Worm (Caenorhabditis elegans) whole organism, L3 larva: Measurements from ENCODE around the gene F54D5.2.

Source experiments
- R02D3.7 ChIP-seq: fragments of 150-350 bp; optimal IDR thresholded peaks from 2 replicates; lab custom pipeline; 2014; ENCODE audit warnings: missing biosample characterization, missing genetic modification characterization
- aly-2 ChIP-seq: fragments of 150-350 bp; optimal IDR thresholded peaks from 2 replicates; lab custom pipeline; 2014; ENCODE audit warnings: missing biosample characterization, missing genetic modification characterization
- ama-1 ChIP-seq: fragments of 150-350 bp; optimal IDR thresholded peaks from 2 replicates; lab custom pipeline; 2018
- ceh-16 ChIP-seq: sonication (generic microtip); optimal IDR thresholded peaks from 2 replicates; lab custom pipeline; 2017; ENCODE audit warnings: missing biosample characterization, missing genetic modification characterization
- ceh-28 ChIP-seq: fragments of 150-350 bp; optimal IDR thresholded peaks from 2 replicates; lab custom pipeline; 2014; ENCODE audit warnings: missing biosample characterization, missing genetic modification reagents, missing genetic modification characterization
- ceh-82 ChIP-seq: fragments of 150-350 bp; optimal IDR thresholded peaks from 2 replicates; lab custom pipeline; 2014; ENCODE audit warnings: missing biosample characterization, missing genetic modification characterization
- ceh-9 ChIP-seq: sonication (generic microtip); optimal IDR thresholded peaks from 2 replicates; lab custom pipeline; 2018; ENCODE audit warnings: missing biosample characterization, missing genetic modification characterization
- egl-27 ChIP-seq: sonication (generic microtip); optimal IDR thresholded peaks from 4 replicates; lab custom pipeline; 2017; ENCODE audit warnings: missing biosample characterization, missing genetic modification reagents, missing genetic modification characterization
- egl-5 ChIP-seq: fragments of 150-350 bp; optimal IDR thresholded peaks from 2 replicates; lab custom pipeline; 2017; ENCODE audit warnings: missing biosample characterization, missing genetic modification reagents, missing genetic modification characterization, inconsistent platforms
- elt-1 ChIP-seq: fragments of 150-350 bp; optimal IDR thresholded peaks from 2 replicates; lab custom pipeline; 2014; ENCODE audit warnings: missing biosample characterization, missing genetic modification characterization
- elt-2 ChIP-seq: sonication (generic microtip); optimal IDR thresholded peaks from 2 replicates; lab custom pipeline; 2016; ENCODE audit warnings: missing genetic modification reagents, mild to moderate bottlenecking, missing genetic modification characterization, missing compliant biosample characterization
- eor-1 ChIP-seq, 2 experiments: fragments of 150-350 bp; optimal IDR thresholded peaks; 2 replicates each; lab custom pipeline; 2014 to 2018; ENCODE audit warnings: missing biosample characterization in 2 of 2, missing genetic modification characterization in 2 of 2
- fkh-10 ChIP-seq: sonication (generic microtip); optimal IDR thresholded peaks from 2 replicates; lab custom pipeline; 2017; ENCODE audit warnings: missing biosample characterization, missing genetic modification reagents, missing genetic modification characterization
- fkh-2 ChIP-seq: fragments of 150-350 bp; optimal IDR thresholded peaks from 2 replicates; lab custom pipeline; 2014; ENCODE audit warnings: missing biosample characterization, missing genetic modification reagents, missing genetic modification characterization
- fos-1 ChIP-seq: fragments of 150-350 bp; optimal IDR thresholded peaks from 2 replicates; lab custom pipeline; 2014; ENCODE audit warnings: missing biosample characterization, missing genetic modification characterization
- hmg-11 ChIP-seq: sonication (generic microtip); optimal IDR thresholded peaks from 2 replicates; lab custom pipeline; 2016; ENCODE audit warnings: missing genetic modification characterization, missing compliant biosample characterization
- jun-1 ChIP-seq: fragments of 150-350 bp; optimal IDR thresholded peaks from 2 replicates; lab custom pipeline; 2014; ENCODE audit warnings: missing biosample characterization, missing genetic modification reagents, missing genetic modification characterization
- lin-15B ChIP-seq: fragments of 150-350 bp; optimal IDR thresholded peaks from 2 replicates; lab custom pipeline; 2014; ENCODE audit warnings: missing biosample characterization, missing genetic modification characterization
- lin-39 ChIP-seq: fragments of 150-350 bp; optimal IDR thresholded peaks from 2 replicates; lab custom pipeline; 2018; ENCODE audit warnings: missing biosample characterization, missing genetic modification reagents, missing genetic modification characterization
- lsy-12 ChIP-seq: sonication (generic microtip); optimal IDR thresholded peaks from 2 replicates; lab custom pipeline; 2016; ENCODE audit warnings: mild to moderate bottlenecking, missing genetic modification characterization, missing compliant biosample characterization
- mdl-1 ChIP-seq: fragments of 150-350 bp; optimal IDR thresholded peaks from 2 replicates; lab custom pipeline; 2014; ENCODE audit warnings: missing biosample characterization, missing genetic modification characterization
- nfya-1 ChIP-seq: sonication (generic microtip); optimal IDR thresholded peaks from 2 replicates; lab custom pipeline; 2017; ENCODE audit warnings: missing genetic modification characterization, mild to moderate bottlenecking, missing compliant biosample characterization, antibody characterized with exemption, moderate library complexity; ENCODE audit not compliant: insufficient read depth
- nhr-11 ChIP-seq: fragments of 150-350 bp; optimal IDR thresholded peaks from 2 replicates; lab custom pipeline; 2014; ENCODE audit warnings: missing biosample characterization, missing genetic modification characterization
- nhr-12 ChIP-seq: fragments of 150-350 bp; optimal IDR thresholded peaks from 2 replicates; lab custom pipeline; 2014; ENCODE audit warnings: missing biosample characterization, missing genetic modification characterization
- nhr-23 ChIP-seq: fragments of 150-350 bp; optimal IDR thresholded peaks from 2 replicates; lab custom pipeline; 2014; ENCODE audit warnings: missing biosample characterization, missing genetic modification reagents, missing genetic modification characterization
- nhr-25 ChIP-seq: sonication (generic microtip); optimal IDR thresholded peaks from 2 replicates; lab custom pipeline; 2017; ENCODE audit warnings: missing biosample characterization, missing genetic modification characterization
- nhr-28 ChIP-seq: fragments of 150-350 bp; optimal IDR thresholded peaks from 2 replicates; lab custom pipeline; 2014; ENCODE audit warnings: missing biosample characterization, missing genetic modification characterization
- nhr-43 ChIP-seq: sonication (generic microtip); optimal IDR thresholded peaks from 2 replicates; lab custom pipeline; 2016; ENCODE audit warnings: mild to moderate bottlenecking, missing genetic modification characterization, missing compliant biosample characterization; ENCODE audit not compliant: poor library complexity, severe bottlenecking
- nhr-67 ChIP-seq: fragments of 150-350 bp; optimal IDR thresholded peaks from 2 replicates; lab custom pipeline; 2014; ENCODE audit warnings: missing biosample characterization, missing genetic modification characterization
- nhr-77 ChIP-seq: fragments of 150-350 bp; optimal IDR thresholded peaks from 2 replicates; lab custom pipeline; 2014; ENCODE audit warnings: missing biosample characterization, missing genetic modification characterization
- pha-4 ChIP-seq: fragments of 150-350 bp; optimal IDR thresholded peaks from 2 replicates; lab custom pipeline; 2014; ENCODE audit warnings: missing biosample characterization, missing genetic modification reagents, missing genetic modification characterization
- pqm-1 ChIP-seq: fragments of 150-350 bp; optimal IDR thresholded peaks from 2 replicates; lab custom pipeline; 2017; ENCODE audit warnings: missing biosample characterization, missing genetic modification characterization, inconsistent platforms
- skn-1 ChIP-seq: fragments of 150-350 bp; optimal IDR thresholded peaks from 2 replicates; lab custom pipeline; 2014; ENCODE audit warnings: missing biosample characterization, missing genetic modification characterization
- snpc-4 ChIP-seq: fragments of 150-350 bp; optimal IDR thresholded peaks from 2 replicates; lab custom pipeline; 2014; ENCODE audit warnings: missing biosample characterization, missing genetic modification characterization
- unc-39 ChIP-seq: sonication (generic microtip); optimal IDR thresholded peaks from 4 replicates; lab custom pipeline; 2017; ENCODE audit warnings: missing biosample characterization, missing genetic modification characterization
- unc-62 ChIP-seq: fragments of 150-350 bp; sonication (generic microtip); optimal IDR thresholded peaks from 4 replicates; lab custom pipeline; 2014; ENCODE audit warnings: missing biosample characterization, missing genetic modification reagents, missing genetic modification characterization
- zag-1 ChIP-seq: fragments of 150-350 bp; optimal IDR thresholded peaks from 2 replicates; lab custom pipeline; 2014; ENCODE audit warnings: missing biosample characterization, missing genetic modification characterization
- ztf-11 ChIP-seq: fragments of 150-350 bp; optimal IDR thresholded peaks from 2 replicates; lab custom pipeline; 2014; ENCODE audit warnings: missing biosample characterization, missing genetic modification characterization
- ztf-4 ChIP-seq: fragments of 150-350 bp; optimal IDR thresholded peaks from 2 replicates; lab custom pipeline; 2014; ENCODE audit warnings: missing biosample characterization, missing genetic modification characterization

F54D5.2 gene

DNA sequence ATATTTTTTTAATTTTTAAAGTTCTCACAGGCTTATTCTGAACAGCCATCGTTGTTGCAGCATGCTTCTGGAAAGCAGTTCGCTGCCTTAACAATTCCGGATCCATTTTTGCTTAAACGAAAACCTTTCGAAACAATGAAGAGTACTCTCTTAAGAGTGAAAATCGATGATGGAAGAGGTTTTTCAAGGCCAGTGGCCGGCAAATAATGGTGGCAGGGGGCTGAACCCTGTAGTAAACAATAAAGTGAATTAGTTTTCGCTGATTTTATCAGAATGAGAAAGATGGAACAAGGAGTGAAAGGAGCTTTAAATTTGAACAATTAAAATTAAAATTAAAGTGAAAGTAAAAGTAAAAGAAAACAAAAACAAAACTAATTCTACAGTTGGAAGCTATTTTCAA, 30.6 kb upstream of the F54D5.2 start, which contains the start of gene gtf-2E2:
gtf-2E2 (minus strand) TSS at position 111 of the 400 bp plus-strand sequence.
- TF ChIP-seq pha-4 (tag; lab: Kevin White, UChicago): peak; percentile 37
- TF ChIP-seq lin-15B (tag; lab: Kevin White, UChicago): peak; percentile 31
- no peak for TF ChIP-seq nhr-12 (tag; lab: Kevin White, UChicago)
- TF ChIP-seq snpc-4 (tag; lab: Kevin White, UChicago): peak; percentile 56
- no peak for TF ChIP-seq aly-2 (tag; lab: Kevin White, UChicago)
- peak; percentile 44 for TF ChIP-seq nfya-1 (tag; lab: Kevin White, UChicago)
- TF ChIP-seq eor-1 (tag; optimal IDR thresholded peaks at IDR 0.05; lab: Kevin White, UChicago): no peak
- peak; percentile 34 for TF ChIP-seq ceh-28 (tag; lab: Kevin White, UChicago)
- peak; percentile 55 for TF ChIP-seq lin-39 (tag; lab: Kevin White, UChicago)
- TF ChIP-seq elt-1 (tag; lab: Kevin White, UChicago): peak; percentile 17
- TF ChIP-seq hmg-11 (tag; lab: Kevin White, UChicago): peak; percentile 42
- TF ChIP-seq nhr-25 (tag; lab: Kevin White, UChicago): peak; percentile 10
- TF ChIP-seq nhr-28 (tag; lab: Kevin White, UChicago): no peak

DNA sequence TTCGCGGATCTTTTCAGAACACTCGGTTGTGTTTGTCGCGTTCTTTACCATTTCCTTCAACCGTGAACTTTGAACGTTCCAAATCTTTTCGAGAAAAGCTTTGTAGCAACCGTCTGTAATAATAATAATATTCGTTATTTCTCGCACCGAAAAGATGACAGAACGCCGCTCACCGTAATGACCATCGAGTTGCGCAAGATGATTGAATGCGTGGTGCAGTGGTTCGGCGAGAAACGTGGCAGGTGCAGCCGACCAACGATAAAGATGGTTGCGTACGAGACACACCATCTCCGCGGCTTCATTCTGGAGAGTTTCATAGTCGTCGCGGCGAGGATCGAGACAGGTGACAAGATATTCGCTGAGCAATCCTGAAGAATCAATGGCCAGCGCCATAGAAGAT, 30.0 kb upstream of the F54D5.2 start:
- TF ChIP-seq eor-1 (tag; optimal IDR thresholded peaks at IDR 0.05; lab: Kevin White, UChicago): no peak
- no peak for TF ChIP-seq elt-1 (tag; lab: Kevin White, UChicago)
- no peak for TF ChIP-seq zag-1 (tag; lab: Kevin White, UChicago)
- no peak for TF ChIP-seq snpc-4 (tag; lab: Kevin White, UChicago)
- TF ChIP-seq elt-2 (tag; lab: Kevin White, UChicago): no peak
- no peak for TF ChIP-seq nhr-11 (tag; lab: Kevin White, UChicago)
- TF ChIP-seq pqm-1 (tag; lab: Kevin White, UChicago): no peak
- TF ChIP-seq lsy-12 (tag; lab: Kevin White, UChicago): no peak
- TF ChIP-seq nhr-67: no peak
- no peak for TF ChIP-seq R02D3.7 (tag; lab: Kevin White, UChicago)
- TF ChIP-seq ceh-82 (tag; lab: Kevin White, UChicago): no peak
- no peak for TF ChIP-seq nhr-25 (tag; lab: Kevin White, UChicago)
- no peak for TF ChIP-seq nhr-43 (tag; lab: Kevin White, UChicago)
- no peak for TF ChIP-seq ama-1 (lab: Kevin White, UChicago)
- no peak for TF ChIP-seq pha-4 (tag; lab: Kevin White, UChicago)
- no peak for TF ChIP-seq lin-39 (tag; lab: Kevin White, UChicago)
- TF ChIP-seq fkh-10 (GFP tag; lab: Kevin White, UChicago): no peak
- no peak for TF ChIP-seq unc-39 (tag; lab: Kevin White, UChicago)
- TF ChIP-seq fos-1 (tag; lab: Kevin White, UChicago): no peak
- TF ChIP-seq, all 47 proteins: peak for 0

DNA sequence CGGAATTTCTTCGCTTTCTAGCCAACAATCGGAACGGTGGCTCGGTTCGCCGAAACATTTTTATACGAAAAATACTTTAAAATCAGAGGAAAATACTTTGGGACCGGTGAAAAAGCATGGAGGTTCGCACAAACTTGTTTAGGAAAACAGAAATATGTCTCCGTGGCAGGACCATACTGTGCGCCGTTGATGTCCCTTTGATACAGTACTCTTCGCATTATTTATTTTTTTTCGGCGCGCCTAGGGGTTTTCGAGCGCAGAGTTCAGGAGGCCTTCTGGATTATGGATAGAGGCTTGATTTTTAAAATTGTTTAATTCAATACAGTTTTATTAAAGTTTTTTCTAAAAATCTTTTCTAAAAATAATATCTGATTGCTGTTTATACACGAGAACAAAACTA, 28.3 kb upstream of the F54D5.2 start, which contains the start of gene F54D5.9:
F54D5.9 (minus strand) TSS at position 115 of the 400 bp plus-strand sequence.
- TF ChIP-seq jun-1 (tag; lab: Kevin White, UChicago) (no peak), ama-1 (lab: Kevin White, UChicago) (peak; percentile 3)
- TF ChIP-seq, all 47 proteins: peak for 1

DNA sequence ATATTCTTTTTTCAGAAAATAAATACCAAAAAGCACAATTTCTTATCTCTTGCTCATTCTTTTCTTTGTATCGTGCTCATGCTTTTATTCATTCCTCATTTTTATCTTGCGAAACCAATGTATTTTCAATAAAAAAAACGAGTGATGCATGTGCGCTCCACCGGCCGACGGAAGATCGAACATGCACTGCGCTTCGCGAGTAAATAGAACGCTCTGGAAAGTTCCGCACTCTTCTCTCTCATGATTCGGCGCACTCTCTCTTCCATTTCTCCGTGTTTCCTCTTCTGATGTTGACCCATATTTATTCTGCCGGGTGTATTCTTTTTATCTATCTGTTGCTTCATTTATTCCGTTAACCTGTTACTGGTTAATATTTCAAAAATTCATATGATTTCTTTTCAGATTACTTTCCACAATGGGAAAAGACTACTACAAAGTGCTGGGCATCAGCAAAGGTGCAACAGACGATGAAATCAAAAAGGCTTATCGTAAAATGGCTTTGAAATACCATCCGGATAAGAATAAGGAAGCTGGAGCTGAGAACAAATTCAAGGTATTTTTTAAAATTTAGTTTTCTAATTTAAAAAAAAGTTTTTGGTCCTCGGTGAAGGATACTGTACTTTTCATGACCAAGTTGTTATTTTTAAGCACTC, 27.6 kb upstream of the F54D5.2 start, which contains the start of gene dnj-13:
dnj-13 (plus strand) TSS at position 403 of the 653 bp plus-strand sequence.
- TF ChIP-seq nhr-28 (tag; lab: Kevin White, UChicago) (no peak), nhr-12 (tag; lab: Kevin White, UChicago) (no peak), nhr-67 (no peak), nfya-1 (tag; lab: Kevin White, UChicago) (peak; percentile 93), lin-39 (tag; lab: Kevin White, UChicago) (peak; percentile 71), nhr-43 (tag; lab: Kevin White, UChicago) (peak; percentile 94), fos-1 (tag; lab: Kevin White, UChicago) (peak; percentile 55), unc-39 (tag; lab: Kevin White, UChicago) (no peak), zag-1 (tag; lab: Kevin White, UChicago) (no peak), aly-2 (tag; lab: Kevin White, UChicago) (no peak), fkh-2 (peak; percentile 75), skn-1 (tag; lab: Kevin White, UChicago) (peak; percentile 68), elt-1 (tag; lab: Kevin White, UChicago) (peak; percentile 47), nhr-77 (tag; lab: Kevin White, UChicago) (peak; percentile 61), nhr-11 (tag; lab: Kevin White, UChicago) (peak; percentile 49), ceh-9 (tag; lab: Kevin White, UChicago) (no peak), ztf-4 (peak; percentile 72), ama-1 (lab: Kevin White, UChicago) (peak; percentile 87), nhr-25 (tag; lab: Kevin White, UChicago) (peak; percentile 91), lsy-12 (tag; lab: Kevin White, UChicago) (peak; percentile 98), ceh-82 (tag; lab: Kevin White, UChicago) (peak; percentile 71), egl-5 (tag; lab: Kevin White, UChicago) (no peak), lin-15B (tag; lab: Kevin White, UChicago) (peak; percentile 92), nhr-23 (tag; lab: Kevin White, UChicago) (peak; percentile 98), hmg-11 (tag; lab: Kevin White, UChicago) (peak; percentile 94), R02D3.7 (tag; lab: Kevin White, UChicago) (peak; percentile 69), egl-27 (tag; lab: Kevin White, UChicago) (peak; percentile 91), eor-1 (tag; optimal IDR thresholded peaks at IDR 0.05; lab: Kevin White, UChicago) (peak in 1 of 2 experiments; percentile 84), mdl-1 (tag; lab: Kevin White, UChicago) (peak; percentile 54), elt-2 (tag; lab: Kevin White, UChicago) (peak; percentile 83), ceh-16 (tag; lab: Kevin White, UChicago) (peak; percentile 30), pqm-1 (tag; lab: Kevin White, UChicago) (peak; percentile 79), ztf-11 (tag; lab: Kevin White, UChicago) (no peak), pha-4 (tag; lab: Kevin White, UChicago) (peak; percentile 96), unc-62 (GFP tag; lab: Kevin White, UChicago) (no peak), fkh-10 (GFP tag; lab: Kevin White, UChicago) (peak; percentile 85)
